Fruit fly (Drosophila melanogaster) whole organism, embryonic: ENCODE data around the gene eIF3d1.

Source experiments
- B-H2 ChIP-seq: fragments of 200-800 bp; sonication (Bioruptor generic); optimal IDR thresholded peaks from 2 replicates; lab custom pipeline; 2018; ENCODE audit warnings: missing biosample characterization, mild to moderate bottlenecking, missing genetic modification characterization
- Bgb ChIP-seq: fragments of 200-800 bp; sonication (Bioruptor generic); IDR thresholded peaks from 2 replicates; pipeline ENCODE4 v1.3.6; 2022; ENCODE audit warnings: missing biosample characterization, missing genetic modification characterization; ENCODE audit not compliant: partially characterized antibody
- CG11695 ChIP-seq: fragments of 200-800 bp; sonication (Bioruptor generic); IDR thresholded peaks from 3 replicates; pipeline ENCODE4 v1.3.6; 2022; ENCODE audit warnings: missing biosample characterization, missing genetic modification characterization
- CG12104 ChIP-seq: fragments of 200-800 bp; sonication (Bioruptor generic); optimal IDR thresholded peaks from 3 replicates; lab custom pipeline; 2016; ENCODE audit warnings: missing biosample characterization, missing genetic modification characterization
- CG1233 ChIP-seq: fragments of 200-800 bp; sonication (Bioruptor generic); optimal IDR thresholded peaks from 4 replicates; lab custom pipeline; 2018; ENCODE audit warnings: missing biosample characterization, mild to moderate bottlenecking, missing genetic modification characterization
- CG14710 ChIP-seq: fragments of 200-800 bp; sonication (Bioruptor generic); optimal IDR thresholded peaks from 3 replicates; lab custom pipeline; 2019; ENCODE audit warnings: missing biosample characterization, mild to moderate bottlenecking, missing genetic modification characterization, moderate library complexity
- CG18619 ChIP-seq: fragments of 200-800 bp; sonication (Bioruptor generic); optimal IDR thresholded peaks from 3 replicates; lab custom pipeline; 2017; ENCODE audit warnings: missing biosample characterization, mild to moderate bottlenecking, missing genetic modification characterization
- CG2120 ChIP-seq: fragments of 200-800 bp; sonication (Bioruptor generic); optimal IDR thresholded peaks from 3 replicates; lab custom pipeline; 2016; ENCODE audit warnings: missing biosample characterization, missing genetic modification characterization
- CG32532 ChIP-seq: fragments of 200-800 bp; sonication (Bioruptor generic); IDR thresholded peaks from 2 replicates; pipeline ENCODE4 v1.3.6; 2022; ENCODE audit warnings: missing biosample characterization, missing genetic modification characterization
- CG33557 ChIP-seq: fragments of 200-800 bp; sonication (Bioruptor generic); optimal IDR thresholded peaks from 2 replicates; lab custom pipeline; 2019; ENCODE audit warnings: missing biosample characterization, mild to moderate bottlenecking, missing genetic modification characterization, moderate library complexity
- CG3726 ChIP-seq: fragments of 200-800 bp; sonication (Bioruptor generic); IDR thresholded peaks from 3 replicates; pipeline ENCODE4, ENCODE4 v1.3.6; 2022; ENCODE audit warnings: missing biosample characterization, missing genetic modification characterization
- CG4404 ChIP-seq: fragments of 200-800 bp; sonication (Bioruptor generic); IDR thresholded peaks from 2 replicates; pipeline ENCODE4 v1.3.6; 2022; ENCODE audit warnings: missing biosample characterization, missing genetic modification characterization
- CG4424 ChIP-seq: fragments of 200-800 bp; sonication (Bioruptor generic); optimal IDR thresholded peaks from 3 replicates; lab custom pipeline; 2016; ENCODE audit warnings: missing biosample characterization, missing genetic modification characterization
- CG4707 ChIP-seq: fragments of 200-800 bp; sonication (Bioruptor generic); optimal IDR thresholded peaks from 2 replicates; lab custom pipeline; 2018; ENCODE audit warnings: missing biosample characterization, mild to moderate bottlenecking, missing genetic modification characterization, moderate library complexity
- CG7556 ChIP-seq: fragments of 200-800 bp; sonication (Bioruptor generic); optimal IDR thresholded peaks from 2 replicates; lab custom pipeline; 2017; ENCODE audit warnings: missing biosample characterization, mild to moderate bottlenecking, missing genetic modification characterization
- CG7786 ChIP-seq: fragments of 200-800 bp; sonication (Bioruptor generic); optimal IDR thresholded peaks from 2 replicates; lab custom pipeline; 2016; ENCODE audit warnings: missing biosample characterization, missing genetic modification characterization
- E2f2 ChIP-seq: fragments of 200-800 bp; sonication (Bioruptor generic); IDR thresholded peaks from 2 replicates; pipeline ENCODE4 v1.3.6; 2022; ENCODE audit warnings: missing biosample characterization, missing genetic modification characterization
- ERR ChIP-seq: fragments of 200-800 bp; sonication (Bioruptor generic); optimal IDR thresholded peaks from 2 replicates; lab custom pipeline; 2016; ENCODE audit warnings: missing biosample characterization, missing genetic modification characterization
- HLH3B ChIP-seq: fragments of 200-800 bp; sonication (Bioruptor generic); IDR thresholded peaks from 2 replicates; pipeline ENCODE4 v1.3.6; 2022; ENCODE audit warnings: missing biosample characterization, missing genetic modification characterization
- HmgD ChIP-seq: fragments of 200-800 bp; sonication (Bioruptor generic); optimal IDR thresholded peaks from 3 replicates; lab custom pipeline; 2016; ENCODE audit warnings: missing biosample characterization, missing genetic modification characterization
- Kr ChIP-seq: fragments of 200-800 bp; sonication (Bioruptor generic); optimal IDR thresholded peaks from 2 replicates; lab custom pipeline; 2017; ENCODE audit warnings: missing biosample characterization, mild to moderate bottlenecking, missing genetic modification characterization
- Mrtf ChIP-seq: fragments of 200-800 bp; sonication (Bioruptor generic); IDR thresholded peaks from 3 replicates; pipeline ENCODE4 v1.3.6; 2022; ENCODE audit warnings: missing biosample characterization, missing genetic modification characterization
- Myb ChIP-seq: fragments of 200-800 bp; sonication (Bioruptor generic); optimal IDR thresholded peaks from 2 replicates; lab custom pipeline; 2016; ENCODE audit warnings: missing biosample characterization, missing genetic modification characterization
- NC2β ChIP-seq: fragments of 200-800 bp; sonication (Bioruptor generic); optimal IDR thresholded peaks from 2 replicates; lab custom pipeline; 2016; ENCODE audit warnings: missing biosample characterization, missing genetic modification characterization
- Opbp ChIP-seq: fragments of 200-800 bp; sonication (Bioruptor generic); IDR thresholded peaks from 3 replicates; pipeline ENCODE4 v1.3.6; 2022; ENCODE audit warnings: missing biosample characterization, missing genetic modification characterization; ENCODE audit not compliant: partially characterized antibody
- PHDP ChIP-seq: fragments of 200-800 bp; sonication (Bioruptor generic); optimal IDR thresholded peaks from 3 replicates; lab custom pipeline; 2018; ENCODE audit warnings: missing biosample characterization, mild to moderate bottlenecking, missing genetic modification characterization, moderate library complexity
- Sox102F ChIP-seq: fragments of 200-800 bp; sonication (Bioruptor generic); optimal IDR thresholded peaks from 2 replicates; lab custom pipeline; 2018; ENCODE audit warnings: missing biosample characterization, mild to moderate bottlenecking, missing genetic modification characterization, moderate library complexity
- Taf1 ChIP-seq: fragments of 200-800 bp; sonication (Bioruptor generic); IDR thresholded peaks from 2 replicates; pipeline ENCODE4 v1.3.6; 2022; ENCODE audit warnings: missing biosample characterization, missing genetic modification characterization
- Usf ChIP-seq: fragments of 200-800 bp; sonication (Bioruptor generic); optimal IDR thresholded peaks from 2 replicates; lab custom pipeline; 2017; ENCODE audit warnings: missing genotype, missing biosample characterization, missing genetic modification characterization
- ac ChIP-seq: fragments of 200-800 bp; sonication (Bioruptor generic); optimal IDR thresholded peaks from 3 replicates; lab custom pipeline; 2017; ENCODE audit warnings: missing biosample characterization, mild to moderate bottlenecking, missing genetic modification characterization
- chinmo ChIP-seq: fragments of 200-800 bp; sonication (Bioruptor generic); IDR thresholded peaks from 4 replicates; pipeline ENCODE4 v1.3.6; 2022; ENCODE audit warnings: missing biosample characterization, missing genetic modification characterization; ENCODE audit not compliant: partially characterized antibody
- croc ChIP-seq: fragments of 200-800 bp; sonication (Bioruptor generic); conservative IDR thresholded peaks from 3 replicates; pipeline ENCODE4 v1.3.6; 2022; ENCODE audit warnings: missing biosample characterization, missing genetic modification characterization
- crp ChIP-seq, 2 experiments: fragments of 200-800 bp; sonication (Bioruptor generic); optimal IDR thresholded peaks; 2 replicates in 1 of 2; 3 replicates in 1 of 2; lab custom pipeline; 2017; ENCODE audit warnings: missing biosample characterization in 2 of 2, missing genetic modification characterization in 2 of 2, mild to moderate bottlenecking in 1 of 2, moderate library complexity in 1 of 2
- dmrt11E ChIP-seq: fragments of 200-800 bp; sonication (Bioruptor generic); optimal IDR thresholded peaks from 3 replicates; lab custom pipeline; 2018; ENCODE audit warnings: missing biosample characterization, mild to moderate bottlenecking, missing genetic modification characterization, moderate library complexity
- esg ChIP-seq: fragments of 200-800 bp; sonication (Bioruptor generic); conservative IDR thresholded peaks from 2 replicates; pipeline ENCODE4 v1.3.6; 2022; ENCODE audit warnings: missing biosample characterization, missing genetic modification characterization
- exex ChIP-seq: fragments of 200-800 bp; sonication (Bioruptor generic); optimal IDR thresholded peaks from 4 replicates; lab custom pipeline; 2018; ENCODE audit warnings: missing biosample characterization, mild to moderate bottlenecking, missing genetic modification characterization, moderate library complexity
- fd64A ChIP-seq: fragments of 200-800 bp; sonication (Bioruptor generic); optimal IDR thresholded peaks from 3 replicates; lab custom pipeline; 2018; ENCODE audit warnings: missing biosample characterization, mild to moderate bottlenecking, missing genetic modification characterization
- gsb-n ChIP-seq: fragments of 200-800 bp; sonication (Bioruptor generic); optimal IDR thresholded peaks from 3 replicates; lab custom pipeline; 2018; ENCODE audit warnings: missing biosample characterization, mild to moderate bottlenecking, missing genetic modification characterization
- hb ChIP-seq: fragments of 200-800 bp; sonication (Bioruptor generic); IDR thresholded peaks from 3 replicates; pipeline ENCODE4 v1.3.6; 2022; ENCODE audit warnings: missing biosample characterization, missing genetic modification characterization; ENCODE audit not compliant: partially characterized antibody
- inv ChIP-seq: fragments of 200-800 bp; sonication (Bioruptor generic); IDR thresholded peaks from 2 replicates; pipeline ENCODE4 v1.3.6; 2022; ENCODE audit warnings: missing biosample characterization, missing genetic modification characterization; ENCODE audit not compliant: partially characterized antibody
- pan ChIP-seq, 4 experiments: fragments of >200 bp in 3 of 4; fragments of 200-800 bp in 1 of 4; sonication (Bioruptor generic) in 1 of 4; optimal IDR thresholded peaks in 3 of 4; IDR thresholded peaks in 1 of 4; 2 replicates each; pipeline versions ENCODE4 v1.3.6 to Lab custom; 2017 to 2022; ENCODE audit warnings: missing biosample characterization in 2 of 4, missing genetic modification characterization in 2 of 4, mixed read lengths in 1 of 4
- pzg ChIP-seq: fragments of 200-800 bp; sonication (Bioruptor generic); optimal IDR thresholded peaks from 3 replicates; lab custom pipeline; 2018; ENCODE audit warnings: missing biosample characterization, mild to moderate bottlenecking, missing genetic modification characterization, moderate library complexity
- slou ChIP-seq: fragments of 200-800 bp; sonication (Bioruptor generic); optimal IDR thresholded peaks from 3 replicates; lab custom pipeline; 2016; ENCODE audit warnings: missing biosample characterization, missing genetic modification characterization
- tin ChIP-seq: fragments of 200-800 bp; sonication (Bioruptor generic); optimal IDR thresholded peaks from 3 replicates; lab custom pipeline; 2016; ENCODE audit warnings: missing biosample characterization, missing genetic modification characterization
- unc-4 ChIP-seq: fragments of 200-800 bp; sonication (Bioruptor generic); IDR thresholded peaks from 2 replicates; pipeline ENCODE4 v1.3.6; 2022; ENCODE audit warnings: missing biosample characterization, missing genetic modification characterization; ENCODE audit not compliant: partially characterized antibody
- wek ChIP-seq: fragments of 200-800 bp; sonication (Bioruptor generic); optimal IDR thresholded peaks from 3 replicates; lab custom pipeline; 2018; ENCODE audit warnings: missing biosample characterization, mild to moderate bottlenecking, missing genetic modification characterization, moderate library complexity
- zfh2 ChIP-seq: fragments of 200-800 bp; sonication (Bioruptor generic); optimal IDR thresholded peaks from 2 replicates; lab custom pipeline; 2016; ENCODE audit warnings: missing biosample characterization, missing genetic modification characterization

The eIF3d1 gene

dm6 chr3R:23669401-23670216, 10.2 kb upstream of the eIF3d1 start, which contains the start of gene CG31145 (continued):
- peak; percentile 99 for TF ChIP-seq tin (GFP tag; lab: Kevin White, UChicago)
- TF ChIP-seq PHDP (tag; lab: Kevin White, UChicago) = peak; percentile 100
- no peak for TF ChIP-seq pan (optimal IDR thresholded peaks at IDR 0.05; lab: Kevin White, UChicago)
- TF ChIP-seq pan (GFP tag; optimal IDR thresholded peaks at IDR 0.05 in 1 of 2, IDR thresholded peaks at IDR 0.05 in 1 of 2) = peak in 1 of 2 experiments; percentile 99
- peak; percentile 95 for TF ChIP-seq CG4707 (GFP tag; lab: Kevin White, UChicago)
- peak; percentile 89; the same call in 2 of the 4 replicates for TF ChIP-seq chinmo (GFP tag; lab: Robert Waterston, UW)
- peak; percentile 99 for TF ChIP-seq CG3726 (GFP tag; lab: Robert Waterston, UW)
- peak; percentile 98 for TF ChIP-seq CG14710 (tag; lab: Kevin White, UChicago)
- peak; percentile 35 for TF ChIP-seq pzg (GFP tag; lab: Kevin White, UChicago)
- TF ChIP-seq unc-4 = 0 out of 2 replicates have a peak, but pooled peaks have one; percentile 15
- peak; percentile 98 for TF ChIP-seq Mrtf (GFP tag; lab: Robert Waterston, UW)
- peak; percentile 100 for TF ChIP-seq CG18619 (GFP tag; lab: Kevin White, UChicago)
- TF ChIP-seq B-H2 (GFP tag; lab: Kevin White, UChicago) = peak; percentile 97
- TF ChIP-seq hb (GFP tag; lab: Robert Waterston, UW) = peak; percentile 58; the same call in 1 of the 3 replicates
- peak; percentile 99 for TF ChIP-seq slou
- peak; percentile 93 for TF ChIP-seq wek (GFP tag; lab: Kevin White, UChicago)
- TF ChIP-seq NC2β (GFP tag; lab: Kevin White, UChicago) = peak; percentile 99
- peak; percentile 99 for TF ChIP-seq HmgD (GFP tag; lab: Kevin White, UChicago)
- TF ChIP-seq dmrt11E = peak; percentile 94
- peak; percentile 100 for TF ChIP-seq Sox102F
- TF ChIP-seq Usf (GFP tag; lab: Kevin White, UChicago) = peak; percentile 99
- peak; percentile 99 for TF ChIP-seq CG7786
- no peak for TF ChIP-seq Opbp (GFP tag; lab: Robert Waterston, UW)
- TF ChIP-seq Bgb (GFP tag; lab: Robert Waterston, UW) = peak; percentile 73
- TF ChIP-seq CG33557 (GFP tag; lab: Kevin White, UChicago) = peak; percentile 87
- peak; percentile 14 for TF ChIP-seq Kr (GFP tag; lab: Kevin White, UChicago)
- peak; percentile 100 for TF ChIP-seq CG7556 (GFP tag; lab: Kevin White, UChicago)
- TF ChIP-seq E2f2 (GFP tag; lab: Robert Waterston, UW) = peak; percentile 92
- peak; percentile 98 for TF ChIP-seq gsb-n (tag; lab: Kevin White, UChicago)
- TF ChIP-seq Myb (GFP tag; lab: Kevin White, UChicago) = peak; percentile 96
- peak; percentile 98 for TF ChIP-seq fd64A (GFP tag; lab: Kevin White, UChicago)
- TF ChIP-seq Taf1 (GFP tag; lab: Robert Waterston, UW) = peak; percentile 97
- peak; percentile 99 for TF ChIP-seq croc (GFP tag; lab: Robert Waterston, UW)
- TF ChIP-seq esg (GFP tag; lab: Robert Waterston, UW) = peak; percentile 99
- peak; percentile 99 for TF ChIP-seq HLH3B
- TF ChIP-seq crp (GFP tag; optimal IDR thresholded peaks at IDR 0.05; lab: Kevin White, UChicago) = peak; percentile 39 to 83
- no peak for TF ChIP-seq inv (GFP tag; lab: Robert Waterston, UW)
- TF ChIP-seq CG2120 (GFP tag; lab: Kevin White, UChicago) = peak; percentile 100
- TF ChIP-seq zfh2 (GFP tag; lab: Kevin White, UChicago) = peak; percentile 100
- peak; percentile 98 for TF ChIP-seq CG4404 (GFP tag; lab: Robert Waterston, UW)
- TF ChIP-seq exex = peak; percentile 93
- peak; percentile 99 for TF ChIP-seq CG11695 (GFP tag; lab: Robert Waterston, UW)
- TF ChIP-seq CG12104 (GFP tag; lab: Kevin White, UChicago) = peak; percentile 100
- peak; percentile 96 for TF ChIP-seq ac (GFP tag; lab: Kevin White, UChicago)
- TF ChIP-seq CG4424 (GFP tag; lab: Kevin White, UChicago) = peak; percentile 100
- TF ChIP-seq CG32532 = peak; percentile 99
- TF ChIP-seq ERR (GFP tag; lab: Kevin White, UChicago) = peak; percentile 99
- TF ChIP-seq CG1233 (GFP tag; lab: Kevin White, UChicago) = peak; percentile 99
